Fruit fly (Drosophila melanogaster) whole organism, embryonic: Measurements from ENCODE around the gene CG9628.

Experiments
- CG10209 ChIP-seq: fragments of 200-800 bp; sonication (Bioruptor generic); optimal IDR thresholded peaks from 3 replicates; lab custom pipeline; 2017; ENCODE audit warnings: missing biosample characterization, mild to moderate bottlenecking, missing genetic modification characterization, missing genetic modification reagents
- CG10267 ChIP-seq: fragments of 200-800 bp; sonication (Bioruptor generic); optimal IDR thresholded peaks from 2 replicates; lab custom pipeline; 2018; ENCODE audit warnings: missing biosample characterization, mild to moderate bottlenecking, missing genetic modification characterization, moderate library complexity
- CG10543 ChIP-seq: fragments of 200-800 bp; sonication (Bioruptor generic); optimal IDR thresholded peaks from 3 replicates; lab custom pipeline; 2017; ENCODE audit warnings: missing biosample characterization, mild to moderate bottlenecking, missing genetic modification characterization, moderate library complexity
- CG10979 ChIP-seq: fragments of 200-800 bp; sonication (Bioruptor generic); optimal IDR thresholded peaks from 2 replicates; lab custom pipeline; 2018; ENCODE audit warnings: missing biosample characterization, mild to moderate bottlenecking, missing genetic modification characterization, moderate library complexity
- CG13296 ChIP-seq: fragments of 200-800 bp; sonication (Bioruptor generic); optimal IDR thresholded peaks from 3 replicates; lab custom pipeline; 2018; ENCODE audit warnings: missing biosample characterization, mild to moderate bottlenecking, missing genetic modification characterization
- CG13894 ChIP-seq: fragments of 200-800 bp; sonication (Bioruptor generic); optimal IDR thresholded peaks from 3 replicates; lab custom pipeline; 2018; ENCODE audit warnings: missing biosample characterization, mild to moderate bottlenecking, missing genetic modification characterization, moderate library complexity
- CG15696 ChIP-seq: fragments of 200-800 bp; sonication (Bioruptor generic); optimal IDR thresholded peaks from 2 replicates; lab custom pipeline; 2019; ENCODE audit warnings: missing biosample characterization, mild to moderate bottlenecking, missing genetic modification characterization, moderate library complexity
- CG16863 ChIP-seq: fragments of 200-800 bp; sonication (Bioruptor generic); optimal IDR thresholded peaks from 3 replicates; lab custom pipeline; 2016; ENCODE audit warnings: missing biosample characterization, missing genetic modification characterization
- CG17328 ChIP-seq: fragments of 200-800 bp; sonication (Bioruptor generic); IDR thresholded peaks from 2 replicates; pipeline ENCODE4 v1.3.6; 2022; ENCODE audit warnings: missing biosample characterization, missing genetic modification characterization
- CG18262 ChIP-seq: fragments of 200-800 bp; optimal IDR thresholded peaks from 3 replicates; lab custom pipeline; 2019; ENCODE audit warnings: missing biosample characterization, mild to moderate bottlenecking, missing genetic modification characterization, moderate library complexity
- CG18619 ChIP-seq: fragments of 200-800 bp; sonication (Bioruptor generic); optimal IDR thresholded peaks from 3 replicates; lab custom pipeline; 2017; ENCODE audit warnings: missing biosample characterization, mild to moderate bottlenecking, missing genetic modification characterization
- CG2678 ChIP-seq: fragments of 200-800 bp; sonication (Bioruptor generic); optimal IDR thresholded peaks from 3 replicates; lab custom pipeline; 2019; ENCODE audit warnings: missing biosample characterization, mild to moderate bottlenecking, missing genetic modification characterization, moderate library complexity
- CG4360 ChIP-seq: fragments of 200-800 bp; sonication (Bioruptor generic); IDR thresholded peaks from 2 replicates; pipeline ENCODE4 v1.3.6; 2022; ENCODE audit warnings: missing biosample characterization, missing genetic modification characterization
- CG5180 ChIP-seq: fragments of 200-800 bp; sonication (Bioruptor generic); optimal IDR thresholded peaks from 3 replicates; lab custom pipeline; 2017; ENCODE audit warnings: missing biosample characterization, missing genetic modification characterization, mild to moderate bottlenecking, moderate library complexity, missing genetic modification reagents
- CG6175 ChIP-seq: fragments of 200-800 bp; sonication (Bioruptor generic); IDR thresholded peaks from 3 replicates; pipeline ENCODE4 v1.3.6; 2022; ENCODE audit warnings: missing biosample characterization, missing genetic modification characterization
- CG7963 ChIP-seq: fragments of 200-800 bp; sonication (Bioruptor generic); IDR thresholded peaks from 3 replicates; pipeline ENCODE4 v1.3.6; 2022; ENCODE audit warnings: missing biosample characterization, missing genetic modification characterization; ENCODE audit not compliant: partially characterized antibody
- CG8478 ChIP-seq: fragments of >200 bp; optimal IDR thresholded peaks from 2 replicates; lab custom pipeline; 2018
- CG9437 ChIP-seq: fragments of 200-800 bp; sonication (Bioruptor generic); optimal IDR thresholded peaks from 2 replicates; lab custom pipeline; 2018; ENCODE audit warnings: missing biosample characterization, mild to moderate bottlenecking, missing genetic modification characterization
- Dfd ChIP-seq, 2 experiments: fragments of >200 bp; optimal IDR thresholded peaks; 2 replicates each; lab custom pipeline; 2017; ENCODE audit warnings: missing biosample characterization in 2 of 2, missing genetic modification characterization in 2 of 2
- Doc3 ChIP-seq: fragments of 200-800 bp; sonication (Bioruptor generic); IDR thresholded peaks from 3 replicates; pipeline ENCODE4 v1.3.6; 2022; ENCODE audit warnings: missing biosample characterization, missing genetic modification characterization; ENCODE audit not compliant: partially characterized antibody
- Dref ChIP-seq: fragments of 200-800 bp; sonication (Bioruptor generic); IDR thresholded peaks from 2 replicates; pipeline ENCODE4 v1.3.6; 2022; ENCODE audit warnings: missing biosample characterization, missing genetic modification characterization
- HLH3B ChIP-seq: fragments of 200-800 bp; sonication (Bioruptor generic); IDR thresholded peaks from 2 replicates; pipeline ENCODE4 v1.3.6; 2022; ENCODE audit warnings: missing biosample characterization, missing genetic modification characterization
- HmgD ChIP-seq: fragments of 200-800 bp; sonication (Bioruptor generic); optimal IDR thresholded peaks from 3 replicates; lab custom pipeline; 2016; ENCODE audit warnings: missing biosample characterization, missing genetic modification characterization
- Hmr ChIP-seq: fragments of 200-800 bp; sonication (Bioruptor generic); optimal IDR thresholded peaks from 3 replicates; lab custom pipeline; 2017; ENCODE audit warnings: mild to moderate bottlenecking, missing biosample characterization, missing genetic modification reagents, missing genetic modification characterization
- Jarid2 ChIP-seq: fragments of 200-800 bp; sonication (Bioruptor generic); optimal IDR thresholded peaks from 3 replicates; lab custom pipeline; 2017; ENCODE audit warnings: mild to moderate bottlenecking, missing biosample characterization, missing genetic modification reagents, missing genetic modification characterization
- Lhr ChIP-seq: fragments of 200-800 bp; sonication (Bioruptor generic); optimal IDR thresholded peaks from 3 replicates; lab custom pipeline; 2017; ENCODE audit warnings: mild to moderate bottlenecking, missing biosample characterization, missing genetic modification reagents, missing genetic modification characterization
- Optix ChIP-seq: fragments of 200-800 bp; sonication (Bioruptor generic); IDR thresholded peaks from 3 replicates; pipeline ENCODE4 v1.3.6; 2022; ENCODE audit warnings: missing biosample characterization, missing genetic modification characterization
- ase ChIP-seq: fragments of 200-800 bp; sonication (Bioruptor generic); IDR thresholded peaks from 3 replicates; pipeline ENCODE4 v1.3.6; 2022; ENCODE audit warnings: missing biosample characterization, missing genetic modification characterization
- cg ChIP-seq: fragments of 200-800 bp; sonication (Bioruptor generic); optimal IDR thresholded peaks from 3 replicates; lab custom pipeline; 2019; ENCODE audit warnings: missing biosample characterization, mild to moderate bottlenecking, missing genetic modification characterization, moderate library complexity
- chif ChIP-seq, 2 experiments: fragments of 200-800 bp; sonication (Bioruptor generic); optimal IDR thresholded peaks; 3 replicates each; lab custom pipeline; 2016; ENCODE audit warnings: missing biosample characterization in 2 of 2, missing genetic modification characterization in 2 of 2
- dmrt11E ChIP-seq: fragments of 200-800 bp; sonication (Bioruptor generic); optimal IDR thresholded peaks from 3 replicates; lab custom pipeline; 2018; ENCODE audit warnings: missing biosample characterization, mild to moderate bottlenecking, missing genetic modification characterization, moderate library complexity
- ewg ChIP-seq: fragments of 200-800 bp; sonication (Bioruptor generic); optimal IDR thresholded peaks from 3 replicates; lab custom pipeline; 2017; ENCODE audit warnings: mild to moderate bottlenecking, missing biosample characterization, missing genetic modification reagents, missing genetic modification characterization
- fd96Cb ChIP-seq: fragments of 200-800 bp; sonication (Bioruptor generic); optimal IDR thresholded peaks from 2 replicates; lab custom pipeline; 2018; ENCODE audit warnings: missing biosample characterization, mild to moderate bottlenecking, missing genetic modification characterization, moderate library complexity
- gem ChIP-seq: fragments of 200-800 bp; sonication (Bioruptor generic); optimal IDR thresholded peaks from 2 replicates; lab custom pipeline; 2019; ENCODE audit warnings: missing biosample characterization, mild to moderate bottlenecking, missing genetic modification characterization, moderate library complexity
- grn ChIP-seq: fragments of 200-800 bp; sonication (Bioruptor generic); optimal IDR thresholded peaks from 3 replicates; lab custom pipeline; 2017; ENCODE audit warnings: missing biosample characterization, missing genetic modification characterization
- gsb ChIP-seq: fragments of 200-800 bp; sonication (Bioruptor generic); IDR thresholded peaks from 2 replicates; pipeline ENCODE4 v1.3.6; 2022; ENCODE audit warnings: missing biosample characterization, missing genetic modification characterization
- lov ChIP-seq, 2 experiments: fragments of 200-800 bp in 1 of 2; fragments of >200 bp in 1 of 2; sonication (Bioruptor generic) in 1 of 2; IDR thresholded peaks in 1 of 2; optimal IDR thresholded peaks in 1 of 2; 2 replicates in 1 of 2; 3 replicates in 1 of 2; pipeline versions ENCODE4 v1.3.6 to Lab custom; 2017 to 2022; ENCODE audit warnings: missing biosample characterization in 1 of 2, missing genetic modification characterization in 1 of 2
- phol ChIP-seq: fragments of 200-800 bp; sonication (Bioruptor generic); optimal IDR thresholded peaks from 3 replicates; lab custom pipeline; 2018; ENCODE audit warnings: missing biosample characterization, mild to moderate bottlenecking, missing genetic modification characterization, moderate library complexity
- pum ChIP-seq: fragments of 200-800 bp; sonication (Bioruptor generic); optimal IDR thresholded peaks from 2 replicates; lab custom pipeline; 2016; ENCODE audit warnings: missing biosample characterization, missing genetic modification characterization
- ro ChIP-seq: fragments of 200-800 bp; sonication (Bioruptor generic); IDR thresholded peaks from 2 replicates; pipeline ENCODE4 v1.3.6; 2022; ENCODE audit warnings: missing biosample characterization, missing genetic modification characterization
- run ChIP-seq: fragments of 200-800 bp; sonication (Bioruptor generic); optimal IDR thresholded peaks from 3 replicates; lab custom pipeline; 2018; ENCODE audit warnings: missing biosample characterization, mild to moderate bottlenecking, missing genetic modification characterization
- sna ChIP-seq: fragments of 200-800 bp; sonication (Bioruptor generic); IDR thresholded peaks from 2 replicates; pipeline ENCODE4 v1.3.6; 2022; ENCODE audit warnings: missing biosample characterization, missing genetic modification characterization; ENCODE audit not compliant: partially characterized antibody
- ssp ChIP-seq: fragments of 200-800 bp; sonication (Bioruptor generic); IDR thresholded peaks from 2 replicates; pipeline ENCODE4 v1.3.6; 2022; ENCODE audit warnings: missing biosample characterization, missing genetic modification characterization
- sug ChIP-seq: fragments of 200-800 bp; optimal IDR thresholded peaks from 2 replicates; lab custom pipeline; 2019; ENCODE audit warnings: missing biosample characterization, mild to moderate bottlenecking, missing genetic modification characterization, moderate library complexity
- unpg ChIP-seq: fragments of 200-800 bp; sonication (Bioruptor generic); optimal IDR thresholded peaks from 3 replicates; lab custom pipeline; 2018; ENCODE audit warnings: missing biosample characterization, mild to moderate bottlenecking, missing genetic modification characterization, moderate library complexity
- wek ChIP-seq: fragments of 200-800 bp; sonication (Bioruptor generic); optimal IDR thresholded peaks from 3 replicates; lab custom pipeline; 2018; ENCODE audit warnings: missing biosample characterization, mild to moderate bottlenecking, missing genetic modification characterization, moderate library complexity
- zfh1 ChIP-seq: fragments of 200-800 bp; sonication (Bioruptor generic); IDR thresholded peaks from 3 replicates; pipeline ENCODE4 v1.3.6; 2022; ENCODE audit warnings: missing biosample characterization, missing genetic modification characterization

The CG9628 gene

dm6 chr3L:14613792-14614677 is 8.6 kb upstream of the CG9628 start, which contains the start of gene shd (continued):
- TF ChIP-seq dmrt11E (tag; lab: Kevin White, UChicago) (peak; percentile 52), CG9437 (GFP tag; lab: Kevin White, UChicago) (peak; percentile 67), CG18262 (tag; lab: Kevin White, UChicago) (peak; percentile 75), fd96Cb (tag; lab: Kevin White, UChicago) (peak; percentile 19), ssp (GFP tag; lab: Robert Waterston, UW) (no peak), wek (no peak), gem (peak; percentile 66), Hmr (GFP tag; lab: Kevin White, UChicago) (peak; percentile 16), Lhr (no peak), grn (peak; percentile 61), CG5180 (peak; percentile 87), CG15696 (peak; percentile 23), sna (GFP tag; lab: Robert Waterston, UW) (no peak), chif (GFP tag; optimal IDR thresholded peaks at IDR 0.05; lab: Kevin White, UChicago) (no peak), Dref (GFP tag; lab: Robert Waterston, UW) (no peak), zfh1 (GFP tag; lab: Robert Waterston, UW) (no peak), run (tag; lab: Kevin White, UChicago) (no peak), CG7963 (GFP tag; lab: Robert Waterston, UW) (0 out of 3 replicates have a peak, but pooled peaks have one; percentile 9), pum (GFP tag; lab: Kevin White, UChicago) (no peak), Optix (GFP tag; lab: Robert Waterston, UW) (no peak), CG2678 (tag; lab: Kevin White, UChicago) (peak; percentile 64), gsb (GFP tag; lab: Robert Waterston, UW) (no peak), CG10209 (GFP tag; lab: Kevin White, UChicago) (peak; percentile 61), ewg (GFP tag; lab: Kevin White, UChicago) (no peak), CG8478 (lab: Kevin White, UChicago) (no peak), CG4360 (GFP tag; lab: Robert Waterston, UW) (peak; percentile 39; the same call in 1 of the 2 replicates), phol (tag; lab: Kevin White, UChicago) (peak; percentile 30), HmgD (GFP tag; lab: Kevin White, UChicago) (no peak), sug (tag; lab: Kevin White, UChicago) (peak; percentile 65), CG16863 (GFP tag; lab: Kevin White, UChicago) (no peak), CG17328 (GFP tag; lab: Robert Waterston, UW) (no peak), CG13296 (GFP tag; lab: Kevin White, UChicago) (no peak), CG10543 (GFP tag; lab: Kevin White, UChicago) (peak; percentile 16), CG18619 (GFP tag; lab: Kevin White, UChicago) (peak; percentile 59), CG10267 (tag; lab: Kevin White, UChicago) (peak; percentile 18), unpg (GFP tag; lab: Kevin White, UChicago) (no peak), cg (GFP tag; lab: Kevin White, UChicago) (peak; percentile 84), CG6175 (GFP tag; lab: Robert Waterston, UW) (no peak), Dfd (GFP tag; optimal IDR thresholded peaks at IDR 0.05; lab: Kevin White, UChicago) (no peak), lov (optimal IDR thresholded peaks at IDR 0.05; lab: Kevin White, UChicago) (no peak), lov (GFP tag; IDR thresholded peaks at IDR 0.05; lab: Robert Waterston, UW) (0 out of 3 replicates have a peak, but pooled peaks have one; percentile 15), CG10979 (tag; lab: Kevin White, UChicago) (peak; percentile 9), HLH3B (no peak), Doc3 (GFP tag; lab: Robert Waterston, UW) (no peak), ro (no peak), Jarid2 (GFP tag; lab: Kevin White, UChicago) (peak; percentile 84), CG13894 (peak; percentile 67), ase (GFP tag; lab: Robert Waterston, UW) (no peak)
